Worm (Caenorhabditis elegans) whole organism, late embryonic: Measurements from ENCODE around the gene wdr-5.3.

ENCODE experiments used
- C08G9.2 ChIP-seq: sonication (generic microtip); optimal IDR thresholded peaks from 2 replicates; lab custom pipeline; 2016; ENCODE audit warnings: mild to moderate bottlenecking, missing genetic modification characterization, moderate library complexity, missing compliant biosample characterization
- C38D4.7 ChIP-seq: fragments of 200-800 bp; sonication (Bioruptor generic); optimal IDR thresholded peaks from 2 replicates; lab custom pipeline; 2018; ENCODE audit warnings: mild to moderate bottlenecking, missing genetic modification characterization, moderate library complexity, missing compliant biosample characterization
- ama-1 ChIP-seq: fragments of 150-350 bp; optimal IDR thresholded peaks from 2 replicates; lab custom pipeline; 2014
- ceh-14 ChIP-seq: sonication (generic microtip); optimal IDR thresholded peaks from 2 replicates; lab custom pipeline; 2016; ENCODE audit warnings: missing genotype, missing genetic modification characterization, missing compliant biosample characterization
- ceh-19 ChIP-seq: fragments of 200-800 bp; sonication (Bioruptor generic); optimal IDR thresholded peaks from 2 replicates; lab custom pipeline; 2018; ENCODE audit warnings: mild to moderate bottlenecking, missing genetic modification characterization, missing compliant biosample characterization
- ceh-22 ChIP-seq: sonication (generic microtip); optimal IDR thresholded peaks from 2 replicates; lab custom pipeline; 2017; ENCODE audit warnings: missing biosample characterization, missing genetic modification characterization
- ceh-30 ChIP-seq: fragments of 150-350 bp; optimal IDR thresholded peaks from 2 replicates; lab custom pipeline; 2014; ENCODE audit warnings: missing biosample characterization, missing genetic modification characterization
- ceh-34 ChIP-seq: sonication (generic microtip); optimal IDR thresholded peaks from 2 replicates; lab custom pipeline; 2016; ENCODE audit warnings: mild to moderate bottlenecking, missing genetic modification characterization, missing compliant biosample characterization
- ceh-45 ChIP-seq: fragments of 200-800 bp; sonication (Bioruptor generic); IDR thresholded peaks from 2 replicates; pipeline ENCODE4 v1.3.6; 2022; ENCODE audit warnings: missing genetic modification reagents, missing genetic modification characterization, missing compliant biosample characterization
- dve-1 ChIP-seq: sonication (generic microtip); optimal IDR thresholded peaks from 2 replicates; lab custom pipeline; 2017; ENCODE audit warnings: antibody characterized with exemption, mild to moderate bottlenecking, missing genetic modification characterization, missing compliant biosample characterization
- elt-4 ChIP-seq: sonication (generic microtip); optimal IDR thresholded peaks from 2 replicates; lab custom pipeline; 2016; ENCODE audit warnings: missing genetic modification characterization, missing compliant biosample characterization
- ets-4 ChIP-seq: sonication (generic microtip); optimal IDR thresholded peaks from 2 replicates; lab custom pipeline; 2016; ENCODE audit warnings: missing genetic modification characterization, missing compliant biosample characterization
- fkh-10 ChIP-seq: fragments of 150-350 bp; optimal IDR thresholded peaks from 2 replicates; lab custom pipeline; 2014; ENCODE audit warnings: missing biosample characterization, missing genetic modification reagents, missing genetic modification characterization
- fkh-6 ChIP-seq: sonication (generic microtip); optimal IDR thresholded peaks from 2 replicates; lab custom pipeline; 2016; ENCODE audit warnings: missing genetic modification characterization, missing compliant biosample characterization
- gmeb-2 ChIP-seq: sonication (generic microtip); optimal IDR thresholded peaks from 2 replicates; lab custom pipeline; 2016; ENCODE audit warnings: missing genetic modification characterization, inconsistent platforms, missing compliant biosample characterization
- hlh-13 ChIP-seq: fragments of 200-800 bp; sonication (Bioruptor generic); optimal IDR thresholded peaks from 2 replicates; lab custom pipeline; 2018; ENCODE audit warnings: mild to moderate bottlenecking, missing genetic modification characterization, missing compliant biosample characterization
- hlh-6 ChIP-seq: sonication (generic microtip); optimal IDR thresholded peaks from 2 replicates; lab custom pipeline; 2016; ENCODE audit warnings: missing genotype, missing genetic modification characterization, missing compliant biosample characterization
- hlh-8 ChIP-seq: sonication (generic microtip); optimal IDR thresholded peaks from 2 replicates; lab custom pipeline; 2016; ENCODE audit warnings: missing genotype, missing genetic modification characterization, missing compliant biosample characterization
- nfya-1 ChIP-seq: sonication (generic microtip); optimal IDR thresholded peaks from 2 replicates; lab custom pipeline; 2017; ENCODE audit warnings: missing genetic modification characterization, mild to moderate bottlenecking, missing compliant biosample characterization, antibody characterized with exemption, moderate library complexity
- odd-2 ChIP-seq: sonication (generic microtip); optimal IDR thresholded peaks from 2 replicates; lab custom pipeline; 2017; ENCODE audit warnings: antibody characterized with exemption, mild to moderate bottlenecking, missing genetic modification characterization, missing compliant biosample characterization
- pax-1 ChIP-seq: fragments of 150-350 bp; optimal IDR thresholded peaks from 2 replicates; lab custom pipeline; 2014; ENCODE audit warnings: missing biosample characterization, missing genetic modification characterization
- pha-2 ChIP-seq: sonication (generic microtip); optimal IDR thresholded peaks from 2 replicates; lab custom pipeline; 2017; ENCODE audit warnings: mild to moderate bottlenecking, missing genetic modification characterization, missing compliant biosample characterization
- pha-4 ChIP-seq: fragments of 150-350 bp; optimal IDR thresholded peaks from 2 replicates; lab custom pipeline; 2018; ENCODE audit warnings: missing biosample characterization, missing genetic modification reagents, missing genetic modification characterization
- pros-1 ChIP-seq: fragments of 150-350 bp; optimal IDR thresholded peaks from 2 replicates; lab custom pipeline; 2014; ENCODE audit warnings: missing biosample characterization, missing genetic modification reagents, missing genetic modification characterization
- sdc-2 ChIP-seq: sonication (generic microtip); optimal IDR thresholded peaks from 2 replicates; lab custom pipeline; 2016; ENCODE audit warnings: missing genotype, missing genetic modification characterization, missing compliant biosample characterization
- sox-2 ChIP-seq: fragments of 200-800 bp; sonication (Bioruptor generic); IDR thresholded peaks from 2 replicates; pipeline ENCODE4 v1.3.6; 2022; ENCODE audit warnings: missing genetic modification reagents, missing genetic modification characterization, missing compliant biosample characterization
- sox-4 ChIP-seq: sonication (generic microtip); optimal IDR thresholded peaks from 2 replicates; lab custom pipeline; 2017; ENCODE audit warnings: mild to moderate bottlenecking, missing genetic modification characterization, inconsistent platforms, missing compliant biosample characterization
- syd-9 ChIP-seq: sonication (generic microtip); optimal IDR thresholded peaks from 2 replicates; lab custom pipeline; 2016; ENCODE audit warnings: mild to moderate bottlenecking, missing genetic modification characterization, moderate library complexity, missing compliant biosample characterization
- tbx-7 ChIP-seq: sonication (generic microtip); optimal IDR thresholded peaks from 2 replicates; lab custom pipeline; 2016; ENCODE audit warnings: missing genotype, missing genetic modification characterization, missing compliant biosample characterization
- unc-42 ChIP-seq: sonication (generic microtip); optimal IDR thresholded peaks from 2 replicates; lab custom pipeline; 2016; ENCODE audit warnings: missing genotype, missing genetic modification characterization, missing compliant biosample characterization
- unc-55 ChIP-seq: sonication (generic microtip); optimal IDR thresholded peaks from 2 replicates; lab custom pipeline; 2017; ENCODE audit warnings: missing biosample characterization, missing genetic modification reagents, missing genetic modification characterization
- unc-86 ChIP-seq: sonication (generic microtip); optimal IDR thresholded peaks from 2 replicates; lab custom pipeline; 2016; ENCODE audit warnings: missing genetic modification characterization, missing compliant biosample characterization
- zip-5 ChIP-seq: sonication (generic microtip); optimal IDR thresholded peaks from 2 replicates; lab custom pipeline; 2016; ENCODE audit warnings: missing genetic modification characterization, missing compliant biosample characterization

The wdr-5.3 gene

DNA sequence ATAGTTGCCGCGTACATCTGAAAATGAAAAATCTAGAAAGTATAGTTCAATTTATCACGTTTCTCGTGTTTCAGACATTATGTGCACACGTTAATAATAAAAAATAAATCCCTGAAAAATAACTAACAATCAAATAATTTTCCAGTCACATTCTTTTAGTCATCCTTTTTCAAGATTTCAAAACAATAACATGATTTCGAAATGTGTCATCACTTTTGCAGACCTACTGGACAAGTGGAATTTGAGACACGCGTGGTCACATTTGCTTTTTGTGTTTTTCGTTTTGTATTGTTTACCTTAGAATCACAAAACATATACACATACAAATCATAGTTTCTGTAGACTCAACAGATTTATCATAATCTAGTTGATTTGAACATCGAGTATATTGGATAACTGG, 27.5 kb upstream of the wdr-5.3 start:
- TF ChIP-seq zip-5 (tag; lab: Kevin White, UChicago) (no peak), elt-4 (tag; lab: Kevin White, UChicago) (no peak), pax-1 (tag; lab: Kevin White, UChicago) (no peak), hlh-6 (tag; lab: Kevin White, UChicago) (no peak), dve-1 (no peak), hlh-8 (no peak), gmeb-2 (tag; lab: Kevin White, UChicago) (no peak), fkh-10 (no peak), odd-2 (tag; lab: Kevin White, UChicago) (no peak), ceh-14 (tag; lab: Kevin White, UChicago) (no peak), pha-2 (tag; lab: Kevin White, UChicago) (no peak), ceh-19 (no peak), sdc-2 (tag; lab: Kevin White, UChicago) (no peak), ceh-22 (no peak), ceh-30 (tag; lab: Kevin White, UChicago) (no peak)

DNA sequence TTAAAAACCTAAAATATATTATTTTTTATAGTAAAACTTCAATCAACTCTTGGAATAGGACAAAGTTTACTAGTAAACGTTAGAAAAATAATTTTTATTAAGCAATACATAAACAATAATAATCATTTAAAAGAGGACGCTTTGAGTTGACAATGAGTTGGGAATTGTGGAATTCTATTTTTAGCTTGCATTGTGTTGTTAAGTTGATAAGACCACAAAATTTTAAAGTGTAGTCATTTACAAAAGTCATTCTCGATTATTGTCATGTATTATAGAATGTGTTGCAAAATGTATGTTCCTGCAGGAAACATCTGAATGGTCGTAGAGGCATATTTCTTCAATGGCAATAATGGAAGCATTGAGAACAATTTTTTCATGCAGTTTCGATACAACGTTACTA, 25.9 kb upstream of the wdr-5.3 start:
- no peak for TF ChIP-seq hlh-13 (GFP tag; lab: Kevin White, UChicago)
- no peak for TF ChIP-seq hlh-8
- no peak for TF ChIP-seq ceh-22
- no peak for TF ChIP-seq pha-2 (tag; lab: Kevin White, UChicago)

DNA sequence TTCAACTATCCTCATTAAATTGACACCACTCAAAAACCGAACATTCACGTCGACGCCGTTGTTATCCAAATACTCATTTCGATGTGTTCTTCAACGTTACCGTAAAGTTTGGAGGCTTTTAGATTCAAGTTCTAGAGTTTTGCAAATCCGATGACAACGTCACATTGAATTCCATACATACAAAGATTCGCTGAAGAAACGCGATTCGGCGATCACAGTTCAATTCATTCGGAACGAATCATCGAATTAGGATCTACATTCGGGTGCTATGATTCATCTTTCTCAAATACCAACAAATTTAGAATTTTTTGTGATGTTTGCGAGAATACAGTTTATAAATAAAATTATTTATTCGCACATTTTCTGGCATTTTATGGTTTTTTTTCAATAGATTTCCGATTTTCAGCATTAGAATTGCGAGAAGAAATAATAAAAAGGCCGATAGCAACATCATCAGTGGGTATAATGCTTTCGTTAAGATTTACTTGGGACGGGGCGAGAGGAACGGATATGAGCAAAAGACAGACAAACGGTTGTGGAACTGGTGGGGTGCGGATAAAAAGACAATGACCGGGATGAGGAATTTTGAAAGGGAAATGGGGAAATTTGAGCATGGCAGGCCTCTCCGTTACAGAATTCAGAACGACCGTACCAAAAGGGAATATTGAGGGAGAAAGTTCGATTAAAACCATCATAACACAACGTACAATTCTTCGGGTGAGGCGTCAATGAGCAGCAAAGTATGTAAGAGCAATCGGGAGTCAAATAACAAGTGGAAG, 24.9 kb upstream of the wdr-5.3 start:
- peak; percentile 45 for TF ChIP-seq ama-1 (lab: Kevin White, UChicago)
- no peak for TF ChIP-seq C08G9.2 (tag; lab: Kevin White, UChicago)
- TF ChIP-seq, all 69 proteins: peak for 1

ce11 chrV:10712608-10712900, 24.4 kb upstream of the wdr-5.3 start:
- no peak for TF ChIP-seq pha-4 (tag; lab: Kevin White, UChicago)

ce11 chrV:10713704-10714239, 23.1 kb upstream of the wdr-5.3 start:
- no peak for TF ChIP-seq sox-4 (tag; lab: Kevin White, UChicago)
- TF ChIP-seq ceh-22, result no peak
- no peak for TF ChIP-seq unc-42 (tag; lab: Kevin White, UChicago)
- TF ChIP-seq gmeb-2 (tag; lab: Kevin White, UChicago), result no peak
- TF ChIP-seq sox-2 (GFP tag; lab: Robert Waterston, UW), result no peak

ce11 chrV:10714630-10715029, 22.3 kb upstream of the wdr-5.3 start:
- TF ChIP-seq fkh-6 (tag; lab: Kevin White, UChicago) (no peak), syd-9 (no peak), hlh-13 (GFP tag; lab: Kevin White, UChicago) (no peak), nfya-1 (tag; lab: Kevin White, UChicago) (no peak), pros-1 (tag; lab: Kevin White, UChicago) (no peak), dve-1 (no peak), tbx-7 (tag; lab: Kevin White, UChicago) (no peak), ceh-34 (tag; lab: Kevin White, UChicago) (no peak), C38D4.7 (GFP tag; lab: Kevin White, UChicago) (no peak), ets-4 (no peak), unc-55 (GFP tag; lab: Kevin White, UChicago) (no peak), unc-86 (tag; lab: Kevin White, UChicago) (no peak), ama-1 (lab: Kevin White, UChicago) (no peak), ceh-45 (GFP tag; lab: Robert Waterston, UW) (no peak)
- TF ChIP-seq, all 69 proteins: peak for 0
